Worm (Caenorhabditis elegans) whole organism, L1 larva: ENCODE results near the gene F23F1.5.

Experiments used
- C04F5.9 ChIP-seq: sonication (generic microtip); optimal IDR thresholded peaks from 2 replicates; lab custom pipeline; 2016; ENCODE audit warnings: missing genetic modification characterization, missing compliant biosample characterization
- C16A3.4 ChIP-seq: fragments of 150-350 bp; optimal IDR thresholded peaks from 2 replicates; lab custom pipeline; 2014; ENCODE audit warnings: missing biosample characterization, missing genetic modification characterization
- F16B12.6 ChIP-seq: fragments of 150-350 bp; optimal IDR thresholded peaks from 2 replicates; lab custom pipeline; 2014; ENCODE audit warnings: missing biosample characterization, missing genetic modification characterization
- Y116A8C.19 ChIP-seq: sonication (generic microtip); optimal IDR thresholded peaks from 2 replicates; lab custom pipeline; 2016; ENCODE audit warnings: missing compliant biosample characterization, missing genetic modification characterization, borderline replicate concordance
- alr-1 ChIP-seq: fragments of 200-800 bp; sonication (Bioruptor generic); optimal IDR thresholded peaks from 2 replicates; lab custom pipeline; 2018; ENCODE audit warnings: borderline replicate concordance, mild to moderate bottlenecking, missing genetic modification characterization, missing compliant biosample characterization
- ama-1 ChIP-seq: fragments of 150-350 bp; optimal IDR thresholded peaks from 2 replicates; lab custom pipeline; 2014
- blmp-1 ChIP-seq: fragments of 150-350 bp; optimal IDR thresholded peaks from 2 replicates; lab custom pipeline; 2014; ENCODE audit warnings: missing biosample characterization, missing genetic modification characterization
- ceh-63 ChIP-seq: fragments of 200-800 bp; sonication (Bioruptor generic); optimal IDR thresholded peaks from 2 replicates; lab custom pipeline; 2018; ENCODE audit warnings: mild to moderate bottlenecking, missing genetic modification characterization, missing compliant biosample characterization
- ceh-8 ChIP-seq: fragments of 200-800 bp; sonication (Bioruptor generic); optimal IDR thresholded peaks from 2 replicates; lab custom pipeline; 2018; ENCODE audit warnings: mild to moderate bottlenecking, missing genetic modification characterization, moderate library complexity, missing compliant biosample characterization
- ceh-88 ChIP-seq: fragments of 200-800 bp; sonication (Bioruptor generic); IDR thresholded peaks from 2 replicates; pipeline ENCODE4 v1.3.6; 2022; ENCODE audit warnings: missing genetic modification characterization, missing compliant biosample characterization
- ceh-90 ChIP-seq: sonication (generic microtip); optimal IDR thresholded peaks from 2 replicates; lab custom pipeline; 2016; ENCODE audit warnings: missing genetic modification characterization, missing compliant biosample characterization
- dpl-1 ChIP-seq, 3 experiments: fragments of 150-350 bp in 2 of 3; sonication (generic microtip) in 1 of 3; optimal IDR thresholded peaks; 2 replicates each; lab custom pipeline; 2014 to 2017; ENCODE audit warnings: missing biosample characterization in 3 of 3, missing genetic modification characterization in 3 of 3, missing genetic modification reagents in 3 of 3
- dsc-1 ChIP-seq: sonication (generic microtip); optimal IDR thresholded peaks from 2 replicates; lab custom pipeline; 2016; ENCODE audit warnings: mild to moderate bottlenecking, missing genetic modification characterization, missing compliant biosample characterization
- efl-3 ChIP-seq: fragments of 200-800 bp; sonication (Bioruptor generic); optimal IDR thresholded peaks from 2 replicates; lab custom pipeline; 2018; ENCODE audit warnings: mild to moderate bottlenecking, missing genetic modification characterization, missing compliant biosample characterization
- elt-2 ChIP-seq: sonication (generic microtip); optimal IDR thresholded peaks from 2 replicates; lab custom pipeline; 2016; ENCODE audit warnings: missing genetic modification characterization, mild to moderate bottlenecking, inconsistent platforms, missing compliant biosample characterization, missing genetic modification reagents
- elt-3 ChIP-seq, 6 experiments: fragments of 150-350 bp in 1 of 6; sonication (generic microtip); optimal IDR thresholded peaks; 2 replicates each; lab custom pipeline; 2017 to 2018; ENCODE audit warnings: missing biosample characterization in 6 of 6, missing genetic modification characterization in 6 of 6, inconsistent platforms in 1 of 6
- ets-5 ChIP-seq: fragments of 200-800 bp; sonication (Bioruptor generic); IDR thresholded peaks from 2 replicates; pipeline ENCODE4 v1.3.6; 2022; ENCODE audit warnings: missing genetic modification characterization, missing compliant biosample characterization
- fkh-4 ChIP-seq: sonication (generic microtip); optimal IDR thresholded peaks from 2 replicates; lab custom pipeline; 2016; ENCODE audit warnings: missing compliant biosample characterization, missing genetic modification characterization, borderline replicate concordance
- hlh-17 ChIP-seq: fragments of 200-800 bp; sonication (Bioruptor generic); optimal IDR thresholded peaks from 2 replicates; lab custom pipeline; 2018; ENCODE audit warnings: missing genetic modification characterization, mild to moderate bottlenecking, missing compliant biosample characterization, moderate library complexity, borderline replicate concordance
- hlh-4 ChIP-seq: sonication (generic microtip); optimal IDR thresholded peaks from 2 replicates; lab custom pipeline; 2016; ENCODE audit warnings: mild to moderate bottlenecking, missing genetic modification characterization, missing compliant biosample characterization
- hpl-2 ChIP-seq: fragments of 150-350 bp; optimal IDR thresholded peaks from 2 replicates; lab custom pipeline; 2014; ENCODE audit warnings: missing biosample characterization, missing genetic modification reagents, missing genetic modification characterization
- isw-1 ChIP-seq: fragments of 200-800 bp; sonication (Bioruptor generic); IDR thresholded peaks from 2 replicates; pipeline ENCODE4 v1.3.6; 2022; ENCODE audit warnings: missing genetic modification characterization, missing compliant biosample characterization
- lin-14 ChIP-seq: fragments of 200-800 bp; sonication (Bioruptor generic); optimal IDR thresholded peaks from 2 replicates; lab custom pipeline; 2018; ENCODE audit warnings: mild to moderate bottlenecking, missing genetic modification characterization, moderate library complexity, missing compliant biosample characterization
- lin-35 ChIP-seq, 2 experiments: fragments of 150-350 bp; optimal IDR thresholded peaks; 2 replicates each; lab custom pipeline; 2014; ENCODE audit warnings: missing biosample characterization in 2 of 2, missing genetic modification characterization in 2 of 2, missing genetic modification reagents in 2 of 2
- lin-39 ChIP-seq: fragments of 150-350 bp; optimal IDR thresholded peaks from 2 replicates; lab custom pipeline; 2014; ENCODE audit warnings: missing biosample characterization, missing genetic modification reagents, missing genetic modification characterization
- lir-3 ChIP-seq: sonication (generic microtip); optimal IDR thresholded peaks from 2 replicates; lab custom pipeline; 2016; ENCODE audit warnings: mild to moderate bottlenecking, missing genetic modification characterization, moderate library complexity, missing compliant biosample characterization; ENCODE audit not compliant: poor library complexity
- lsy-2 ChIP-seq, 2 experiments: fragments of 150-350 bp; optimal IDR thresholded peaks; 2 replicates each; lab custom pipeline; 2014; ENCODE audit warnings: missing biosample characterization in 2 of 2, missing genetic modification characterization in 2 of 2
- mab-9 ChIP-seq: fragments of 200-800 bp; sonication (Bioruptor generic); IDR thresholded peaks from 2 replicates; pipeline ENCODE4 v1.3.6; 2022; ENCODE audit warnings: missing genetic modification reagents, missing genetic modification characterization, missing compliant biosample characterization
- mep-1 ChIP-seq: fragments of 150-350 bp; optimal IDR thresholded peaks from 2 replicates; lab custom pipeline; 2014; ENCODE audit warnings: missing biosample characterization, missing genetic modification characterization
- nhr-11 ChIP-seq: fragments of 150-350 bp; optimal IDR thresholded peaks from 2 replicates; lab custom pipeline; 2014; ENCODE audit warnings: missing biosample characterization, missing genetic modification characterization
- nhr-12 ChIP-seq: sonication (generic microtip); optimal IDR thresholded peaks from 2 replicates; lab custom pipeline; 2017; ENCODE audit warnings: missing biosample characterization, missing genetic modification characterization
- nhr-237 ChIP-seq: fragments of 150-350 bp; optimal IDR thresholded peaks from 2 replicates; lab custom pipeline; 2014; ENCODE audit warnings: missing biosample characterization, missing genetic modification characterization
- nhr-28 ChIP-seq: fragments of 150-350 bp; optimal IDR thresholded peaks from 2 replicates; lab custom pipeline; 2014; ENCODE audit warnings: missing biosample characterization, missing genetic modification characterization
- nhr-47 ChIP-seq: sonication (generic microtip); optimal IDR thresholded peaks from 2 replicates; lab custom pipeline; 2016; ENCODE audit warnings: mild to moderate bottlenecking, missing genetic modification characterization, moderate library complexity, missing compliant biosample characterization
- nhr-71 ChIP-seq: sonication (generic microtip); optimal IDR thresholded peaks from 2 replicates; lab custom pipeline; 2016; ENCODE audit warnings: mild to moderate bottlenecking, missing genetic modification characterization, moderate library complexity, missing compliant biosample characterization
- nhr-77 ChIP-seq: fragments of 150-350 bp; optimal IDR thresholded peaks from 2 replicates; lab custom pipeline; 2014; ENCODE audit warnings: missing biosample characterization, missing genetic modification characterization
- nhr-85 ChIP-seq: sonication (generic microtip); peaks from one replicate; lab custom pipeline; 2016; ENCODE audit warnings: missing genetic modification characterization, inconsistent platforms, missing compliant biosample characterization
- pag-3 ChIP-seq: sonication (generic microtip); optimal IDR thresholded peaks from 2 replicates; lab custom pipeline; 2017; ENCODE audit warnings: missing genetic modification characterization, mild to moderate bottlenecking, missing compliant biosample characterization, antibody characterized with exemption, borderline replicate concordance; ENCODE audit not compliant: insufficient read depth
- pax-3 ChIP-seq: fragments of 200-800 bp; sonication (Bioruptor generic); optimal IDR thresholded peaks from 2 replicates; lab custom pipeline; 2018; ENCODE audit warnings: mild to moderate bottlenecking, missing genetic modification characterization, moderate library complexity, missing compliant biosample characterization
- pqm-1 ChIP-seq: sonication (generic microtip); optimal IDR thresholded peaks from 3 replicates; lab custom pipeline; 2017; ENCODE audit warnings: missing biosample characterization, missing genetic modification characterization
- rnt-1 ChIP-seq: sonication (generic microtip); optimal IDR thresholded peaks from 2 replicates; lab custom pipeline; 2016; ENCODE audit warnings: mild to moderate bottlenecking, missing genetic modification characterization, moderate library complexity, missing compliant biosample characterization
- snpc-4 ChIP-seq: fragments of 150-350 bp; optimal IDR thresholded peaks from 2 replicates; lab custom pipeline; 2014; ENCODE audit warnings: missing biosample characterization, missing genetic modification characterization
- sup-37 ChIP-seq: fragments of 200-800 bp; sonication (Bioruptor generic); optimal IDR thresholded peaks from 2 replicates; lab custom pipeline; 2018; ENCODE audit warnings: mild to moderate bottlenecking, missing genetic modification characterization, missing compliant biosample characterization
- swsn-7 ChIP-seq: sonication (generic microtip); optimal IDR thresholded peaks from 2 replicates; lab custom pipeline; 2016; ENCODE audit warnings: missing genetic modification characterization, missing compliant biosample characterization
- tlp-1 ChIP-seq: fragments of 150-350 bp; optimal IDR thresholded peaks from 2 replicates; lab custom pipeline; 2014; ENCODE audit warnings: missing biosample characterization, missing genetic modification characterization
- unc-130 ChIP-seq: fragments of 150-350 bp; optimal IDR thresholded peaks from 2 replicates; lab custom pipeline; 2017; ENCODE audit warnings: missing biosample characterization, missing genetic modification characterization, inconsistent platforms
- unc-30 ChIP-seq: sonication (generic microtip); optimal IDR thresholded peaks from 2 replicates; lab custom pipeline; 2017; ENCODE audit warnings: missing biosample characterization, missing genetic modification characterization
- unc-62 ChIP-seq: fragments of 150-350 bp; optimal IDR thresholded peaks from 2 replicates; lab custom pipeline; 2014; ENCODE audit warnings: missing biosample characterization, missing genetic modification reagents, missing genetic modification characterization
- unc-86 ChIP-seq: sonication (generic microtip); optimal IDR thresholded peaks from 2 replicates; lab custom pipeline; 2016; ENCODE audit warnings: missing genetic modification characterization, missing compliant biosample characterization
- vab-15 ChIP-seq: sonication (generic microtip); optimal IDR thresholded peaks from 2 replicates; lab custom pipeline; 2017; ENCODE audit warnings: missing genotype, mild to moderate bottlenecking, missing genetic modification characterization, missing compliant biosample characterization
- zag-1 ChIP-seq: fragments of 150-350 bp; optimal IDR thresholded peaks from 2 replicates; lab custom pipeline; 2014; ENCODE audit warnings: missing biosample characterization, missing genetic modification characterization
- zip-4 ChIP-seq: fragments of 200-800 bp; sonication (Bioruptor generic); optimal IDR thresholded peaks from 2 replicates; lab custom pipeline; 2018; ENCODE audit warnings: mild to moderate bottlenecking, missing genetic modification characterization, moderate library complexity, missing compliant biosample characterization
- ztf-11 ChIP-seq, 2 experiments: sonication (generic microtip); optimal IDR thresholded peaks; 2 replicates each; lab custom pipeline; 2016 to 2017; ENCODE audit warnings: missing genetic modification characterization in 2 of 2, missing biosample characterization in 1 of 2, missing compliant biosample characterization in 1 of 2

F23F1.5 gene

DNA sequence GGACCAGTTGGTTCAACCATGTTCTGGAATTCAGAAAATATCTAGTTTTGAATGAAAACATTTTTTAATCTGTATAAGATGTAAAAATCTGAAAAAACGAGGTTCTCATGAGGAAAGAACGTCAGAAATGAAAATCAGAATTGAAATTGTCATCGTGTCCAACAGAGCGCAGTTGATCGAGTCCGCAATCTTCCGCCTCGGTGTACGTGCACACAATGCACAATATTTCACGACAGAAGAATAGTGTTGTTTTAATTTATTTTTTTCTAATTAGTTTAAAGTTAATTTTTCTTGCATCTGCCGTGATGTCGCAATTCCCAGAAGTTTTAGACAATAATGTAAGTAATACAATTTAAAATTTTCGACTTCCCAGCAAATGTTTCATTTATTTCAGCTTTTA is 12.3 kb upstream of the F23F1.5 start, which contains the start of gene nfyc-1:
TSS of gene nfyc-1 (plus strand) at position 268 of the 400 bp plus-strand sequence.
- TF ChIP-seq pqm-1 (no peak), nhr-71 (peak; percentile 78), dpl-1 (GFP tag; optimal IDR thresholded peaks at IDR 0.05; lab: Kevin White, UChicago) (peak; percentile 62 to 81 (median 71)), nhr-237 (tag; lab: Kevin White, UChicago) (peak; percentile 24), unc-62 (GFP tag; lab: Kevin White, UChicago) (no peak), ceh-90 (no peak), zag-1 (tag; lab: Kevin White, UChicago) (no peak), ets-5 (no peak), alr-1 (tag; lab: Kevin White, UChicago) (no peak), ceh-63 (no peak), pag-3 (tag; lab: Kevin White, UChicago) (no peak), swsn-7 (peak; percentile 64), elt-2 (no peak), Y116A8C.19 (tag; lab: Kevin White, UChicago) (no peak), nhr-85 (peak; percentile 52), nhr-12 (tag; lab: Kevin White, UChicago) (no peak), ama-1 (lab: Kevin White, UChicago) (no peak), nhr-11 (no peak), pax-3 (tag; lab: Kevin White, UChicago) (no peak), mab-9 (GFP tag; lab: Robert Waterston, UW) (no peak), lin-35 (GFP tag; optimal IDR thresholded peaks at IDR 0.05; lab: Kevin White, UChicago) (peak; percentile 76 to 86), lin-39 (tag; lab: Kevin White, UChicago) (no peak), nhr-47 (tag; lab: Kevin White, UChicago) (peak; percentile 74), lsy-2 (tag; optimal IDR thresholded peaks at IDR 0.05; lab: Kevin White, UChicago) (peak; percentile 75 to 88), unc-86 (tag; lab: Kevin White, UChicago) (peak; percentile 50), unc-30 (tag; lab: Kevin White, UChicago) (no peak), ceh-8 (no peak), C04F5.9 (tag; lab: Kevin White, UChicago) (peak; percentile 21), lir-3 (peak; percentile 4), nhr-28 (no peak), isw-1 (GFP tag; lab: Robert Waterston, UW) (peak; percentile 68), elt-3 (tag; optimal IDR thresholded peaks at IDR 0.05; lab: Kevin White, UChicago) (peak in 1 of 6 experiments; percentile 47), hlh-17 (GFP tag; lab: Kevin White, UChicago) (no peak), unc-130 (tag; lab: Kevin White, UChicago) (peak; percentile 89), hpl-2 (no peak), efl-3 (no peak), vab-15 (no peak), ceh-88 (no peak), dsc-1 (tag; lab: Kevin White, UChicago) (peak; percentile 17), rnt-1 (tag; lab: Kevin White, UChicago) (peak; percentile 56), fkh-4 (no peak), sup-37 (GFP tag; lab: Kevin White, UChicago) (no peak), C16A3.4 (tag; lab: Kevin White, UChicago) (peak; percentile 74), mep-1 (peak; percentile 92), nhr-77 (tag; lab: Kevin White, UChicago) (no peak), F16B12.6 (tag; lab: Kevin White, UChicago) (peak; percentile 95), snpc-4 (peak; percentile 26), ztf-11 (tag; optimal IDR thresholded peaks at IDR 0.05; lab: Kevin White, UChicago) (peak in 1 of 2 experiments; percentile 1), lin-14 (GFP tag; lab: Kevin White, UChicago) (no peak), tlp-1 (tag; lab: Kevin White, UChicago) (no peak), blmp-1 (tag; lab: Kevin White, UChicago) (peak; percentile 74), zip-4 (GFP tag; lab: Kevin White, UChicago) (no peak), hlh-4 (tag; lab: Kevin White, UChicago) (no peak)
